Fruit fly (Drosophila melanogaster) whole organism, prepupa: ENCODE results near the gene CG7607.

Experiments
- Blimp-1 ChIP-seq: fragments of 200-800 bp; sonication (Bioruptor generic); optimal IDR thresholded peaks from 3 replicates; lab custom pipeline; 2017; ENCODE audit warnings: missing biosample characterization, missing genetic modification characterization, mild to moderate bottlenecking, moderate library complexity, missing genetic modification reagents
- CG10631 ChIP-seq: fragments of 200-800 bp; sonication (Bioruptor generic); optimal IDR thresholded peaks from 2 replicates; lab custom pipeline; 2016; ENCODE audit warnings: missing biosample characterization, missing genetic modification characterization
- CG10669 ChIP-seq: fragments of 200-800 bp; sonication (Bioruptor generic); optimal IDR thresholded peaks from 3 replicates; lab custom pipeline; 2018; ENCODE audit warnings: missing biosample characterization, mild to moderate bottlenecking, missing genetic modification characterization, moderate library complexity
- CG11294 ChIP-seq: fragments of 200-800 bp; sonication (Bioruptor generic); IDR thresholded peaks from 2 replicates; pipeline ENCODE4 v1.3.6; 2022; ENCODE audit warnings: missing biosample characterization, missing genetic modification characterization
- CG11762 ChIP-seq: fragments of 200-800 bp; sonication (Bioruptor generic); optimal IDR thresholded peaks from 3 replicates; lab custom pipeline; 2016; ENCODE audit warnings: missing biosample characterization, missing genetic modification characterization; ENCODE audit not compliant: insufficient read depth
- CG15336 ChIP-seq: fragments of 200-800 bp; sonication (Bioruptor generic); IDR thresholded peaks from 2 replicates; pipeline ENCODE4 v1.3.6; 2022; ENCODE audit warnings: missing biosample characterization, missing genetic modification characterization
- CG1621 ChIP-seq: fragments of 200-800 bp; sonication (Bioruptor generic); optimal IDR thresholded peaks from 3 replicates; lab custom pipeline; 2018; ENCODE audit warnings: missing biosample characterization, mild to moderate bottlenecking, missing genetic modification characterization
- CG16779 ChIP-seq: fragments of 200-800 bp; sonication (Bioruptor generic); optimal IDR thresholded peaks from 3 replicates; lab custom pipeline; 2017; ENCODE audit warnings: missing biosample characterization, mild to moderate bottlenecking, missing genetic modification characterization
- CG3032 ChIP-seq: fragments of 200-800 bp; optimal IDR thresholded peaks from 2 replicates; lab custom pipeline; 2019; ENCODE audit warnings: missing biosample characterization, mild to moderate bottlenecking, missing genetic modification characterization, moderate library complexity
- CG31627 ChIP-seq: fragments of 200-800 bp; sonication (Bioruptor generic); optimal IDR thresholded peaks from 3 replicates; lab custom pipeline; 2016; ENCODE audit warnings: missing biosample characterization, missing genetic modification characterization
- CG32006 ChIP-seq: fragments of 200-800 bp; sonication (Bioruptor generic); optimal IDR thresholded peaks from 3 replicates; lab custom pipeline; 2017; ENCODE audit warnings: missing biosample characterization, mild to moderate bottlenecking, missing genetic modification characterization
- CG34406 ChIP-seq: fragments of 200-800 bp; sonication (Bioruptor generic); optimal IDR thresholded peaks from 3 replicates; lab custom pipeline; 2016; ENCODE audit warnings: missing biosample characterization, missing genetic modification characterization
- CG4318 ChIP-seq: fragments of 200-800 bp; sonication (Bioruptor generic); optimal IDR thresholded peaks from 3 replicates; lab custom pipeline; 2017; ENCODE audit warnings: missing biosample characterization, mild to moderate bottlenecking, missing genetic modification characterization
- CG6276 ChIP-seq: fragments of 200-800 bp; sonication (Bioruptor generic); optimal IDR thresholded peaks from 2 replicates; lab custom pipeline; 2017; ENCODE audit warnings: missing biosample characterization, mild to moderate bottlenecking, missing genetic modification characterization
- CG6792 ChIP-seq: fragments of 200-800 bp; sonication (Bioruptor generic); optimal IDR thresholded peaks from 3 replicates; lab custom pipeline; 2016; ENCODE audit warnings: missing biosample characterization, missing genetic modification characterization
- CG6808 ChIP-seq: fragments of 200-800 bp; sonication (Bioruptor generic); optimal IDR thresholded peaks from 3 replicates; lab custom pipeline; 2017; ENCODE audit warnings: missing biosample characterization, missing genetic modification characterization, mild to moderate bottlenecking, moderate library complexity, missing genetic modification reagents
- CG6854 ChIP-seq: fragments of 200-800 bp; sonication (Bioruptor generic); optimal IDR thresholded peaks from 2 replicates; lab custom pipeline; 2017; ENCODE audit warnings: missing biosample characterization, mild to moderate bottlenecking, missing genetic modification characterization
- CG7368 ChIP-seq: fragments of 200-800 bp; sonication (Bioruptor generic); optimal IDR thresholded peaks from 3 replicates; lab custom pipeline; 2016; ENCODE audit warnings: missing biosample characterization, missing genetic modification characterization
- CG8119 ChIP-seq: fragments of 200-800 bp; sonication (Bioruptor generic); IDR thresholded peaks from 3 replicates; pipeline ENCODE4 v1.3.6; 2022; ENCODE audit warnings: missing biosample characterization, missing genetic modification characterization
- CG8319 ChIP-seq: fragments of 200-800 bp; sonication (Bioruptor generic); optimal IDR thresholded peaks from 3 replicates; lab custom pipeline; 2016; ENCODE audit warnings: missing biosample characterization, missing genetic modification characterization
- CG9139 ChIP-seq: fragments of 200-800 bp; sonication (Bioruptor generic); optimal IDR thresholded peaks from 3 replicates; lab custom pipeline; 2017; ENCODE audit warnings: missing biosample characterization, mild to moderate bottlenecking, missing genetic modification characterization
- Eip78C ChIP-seq: fragments of 200-800 bp; sonication (Bioruptor generic); peaks from one replicate; lab custom pipeline; 2016; ENCODE audit warnings: missing biosample characterization, missing genetic modification characterization
- Eip93F ChIP-seq: fragments of 200-800 bp; sonication (Bioruptor generic); optimal IDR thresholded peaks from 2 replicates; lab custom pipeline; 2016; ENCODE audit warnings: missing biosample characterization, mild to moderate bottlenecking, missing genetic modification characterization
- Ets21C ChIP-seq: fragments of 200-800 bp; sonication (Bioruptor generic); optimal IDR thresholded peaks from 3 replicates; lab custom pipeline; 2016; ENCODE audit warnings: missing biosample characterization, missing genetic modification characterization
- Ets96B ChIP-seq: fragments of 200-800 bp; optimal IDR thresholded peaks from 2 replicates; lab custom pipeline; 2019; ENCODE audit warnings: missing biosample characterization, mild to moderate bottlenecking, missing genetic modification characterization, moderate library complexity
- Gug ChIP-seq: fragments of 200-800 bp; sonication (Bioruptor generic); IDR thresholded peaks from 2 replicates; pipeline ENCODE4 v1.3.6; 2022; ENCODE audit warnings: missing biosample characterization, missing genetic modification characterization
- Hr38 ChIP-seq: sonication (Bioruptor generic); optimal IDR thresholded peaks from 2 replicates; lab custom pipeline; 2016; ENCODE audit warnings: missing biosample characterization, missing genetic modification characterization
- Hr39 ChIP-seq: fragments of 200-800 bp; sonication (Bioruptor generic); optimal IDR thresholded peaks from 2 replicates; lab custom pipeline; 2016; ENCODE audit warnings: missing biosample characterization, missing genetic modification characterization
- Hr4 ChIP-seq: fragments of 200-800 bp; sonication (Bioruptor generic); optimal IDR thresholded peaks from 3 replicates; lab custom pipeline; 2016; ENCODE audit warnings: missing biosample characterization, missing genetic modification characterization
- Lpt ChIP-seq: fragments of 200-800 bp; sonication (Bioruptor generic); optimal IDR thresholded peaks from 3 replicates; lab custom pipeline; 2016; ENCODE audit warnings: missing biosample characterization, missing genetic modification characterization
- Met ChIP-seq: fragments of 200-800 bp; sonication (Bioruptor generic); optimal IDR thresholded peaks from 3 replicates; lab custom pipeline; 2016; ENCODE audit warnings: missing biosample characterization, missing genetic modification characterization
- OdsH ChIP-seq: fragments of 200-800 bp; sonication (Bioruptor generic); optimal IDR thresholded peaks from 3 replicates; lab custom pipeline; 2016; ENCODE audit warnings: missing biosample characterization, missing genetic modification characterization
- Smox ChIP-seq: fragments of 200-800 bp; sonication (Bioruptor generic); optimal IDR thresholded peaks from 3 replicates; lab custom pipeline; 2016; ENCODE audit warnings: missing biosample characterization, missing genetic modification characterization
- Sox102F ChIP-seq: fragments of 200-800 bp; sonication (Bioruptor generic); optimal IDR thresholded peaks from 2 replicates; lab custom pipeline; 2016; ENCODE audit warnings: missing biosample characterization, mild to moderate bottlenecking, missing genetic modification characterization
- Sox14 ChIP-seq: fragments of 200-800 bp; sonication (Bioruptor generic); optimal IDR thresholded peaks from 3 replicates; lab custom pipeline; 2016; ENCODE audit warnings: missing biosample characterization, missing genetic modification characterization
- achi ChIP-seq: fragments of 200-800 bp; sonication (Bioruptor generic); optimal IDR thresholded peaks from 3 replicates; lab custom pipeline; 2016; ENCODE audit warnings: missing biosample characterization, missing genetic modification characterization
- acj6 ChIP-seq: fragments of 200-800 bp; sonication (Bioruptor generic); optimal IDR thresholded peaks from 3 replicates; lab custom pipeline; 2016; ENCODE audit warnings: missing biosample characterization, missing genetic modification characterization
- cyc ChIP-seq: fragments of 200-800 bp; sonication (Bioruptor generic); optimal IDR thresholded peaks from 3 replicates; lab custom pipeline; 2016; ENCODE audit warnings: missing biosample characterization, missing genetic modification characterization
- dac ChIP-seq: fragments of 200-800 bp; sonication (Bioruptor generic); optimal IDR thresholded peaks from 2 replicates; lab custom pipeline; 2017; ENCODE audit warnings: missing biosample characterization, mild to moderate bottlenecking, missing genetic modification characterization
- dsx ChIP-seq: fragments of 200-800 bp; optimal IDR thresholded peaks from 3 replicates; lab custom pipeline; 2019; ENCODE audit warnings: missing biosample characterization, mild to moderate bottlenecking, missing genetic modification characterization, moderate library complexity; ENCODE audit not compliant: poor library complexity, severe bottlenecking
- eg ChIP-seq: fragments of 200-800 bp; sonication (Bioruptor generic); IDR thresholded peaks from 3 replicates; pipeline ENCODE4 v1.3.6; 2022; ENCODE audit warnings: missing biosample characterization, missing genetic modification characterization
- esn ChIP-seq: fragments of 200-800 bp; sonication (Bioruptor generic); optimal IDR thresholded peaks from 2 replicates; lab custom pipeline; 2016; ENCODE audit warnings: missing biosample characterization, mild to moderate bottlenecking, missing genetic modification characterization, moderate library complexity
- fd59A ChIP-seq: fragments of 200-800 bp; sonication (Bioruptor generic); optimal IDR thresholded peaks from 2 replicates; lab custom pipeline; 2017; ENCODE audit warnings: missing biosample characterization, mild to moderate bottlenecking, missing genetic modification characterization, missing genetic modification reagents
- fd85E ChIP-seq: fragments of 200-800 bp; sonication (Bioruptor generic); optimal IDR thresholded peaks from 3 replicates; lab custom pipeline; 2016; ENCODE audit warnings: missing biosample characterization, missing genetic modification characterization
- lz ChIP-seq: fragments of 200-800 bp; sonication (Bioruptor generic); optimal IDR thresholded peaks from 3 replicates; lab custom pipeline; 2016; ENCODE audit warnings: missing biosample characterization, missing genetic modification characterization
- net ChIP-seq: fragments of 200-800 bp; sonication (Bioruptor generic); optimal IDR thresholded peaks from 3 replicates; lab custom pipeline; 2016; ENCODE audit warnings: missing biosample characterization, missing genetic modification characterization
- pdm3 ChIP-seq: fragments of 200-800 bp; sonication (Bioruptor generic); optimal IDR thresholded peaks from 3 replicates; lab custom pipeline; 2016; ENCODE audit warnings: missing biosample characterization, missing genetic modification characterization
- salr ChIP-seq, 2 experiments: fragments of 200-800 bp; sonication (Bioruptor generic); optimal IDR thresholded peaks; 3 replicates each; lab custom pipeline; 2016 to 2018; ENCODE audit warnings: missing biosample characterization in 2 of 2, missing genetic modification characterization in 2 of 2, mild to moderate bottlenecking in 1 of 2
- spab ChIP-seq: fragments of 200-800 bp; sonication (Bioruptor generic); optimal IDR thresholded peaks from 2 replicates; lab custom pipeline; 2017; ENCODE audit warnings: missing biosample characterization, mild to moderate bottlenecking, missing genetic modification characterization, missing genetic modification reagents
- ss ChIP-seq, 2 experiments: fragments of 200-800 bp; sonication (Bioruptor generic); optimal IDR thresholded peaks; 2 replicates in 1 of 2; 3 replicates in 1 of 2; lab custom pipeline; 2017 to 2018; ENCODE audit warnings: mild to moderate bottlenecking in 2 of 2, missing biosample characterization in 2 of 2, missing genetic modification characterization in 2 of 2, moderate library complexity in 1 of 2
- svp ChIP-seq: fragments of 200-800 bp; sonication (Bioruptor generic); peaks from one replicate; lab custom pipeline; 2016; ENCODE audit warnings: missing biosample characterization, missing genetic modification characterization
- topi ChIP-seq: fragments of 200-800 bp; sonication (Bioruptor generic); optimal IDR thresholded peaks from 3 replicates; lab custom pipeline; 2016; ENCODE audit warnings: missing biosample characterization, missing genetic modification characterization
- vri ChIP-seq: fragments of 200-800 bp; sonication (Bioruptor generic); optimal IDR thresholded peaks from 3 replicates; lab custom pipeline; 2016; ENCODE audit warnings: missing biosample characterization, mild to moderate bottlenecking, missing genetic modification characterization

The CG7607 gene

DNA sequence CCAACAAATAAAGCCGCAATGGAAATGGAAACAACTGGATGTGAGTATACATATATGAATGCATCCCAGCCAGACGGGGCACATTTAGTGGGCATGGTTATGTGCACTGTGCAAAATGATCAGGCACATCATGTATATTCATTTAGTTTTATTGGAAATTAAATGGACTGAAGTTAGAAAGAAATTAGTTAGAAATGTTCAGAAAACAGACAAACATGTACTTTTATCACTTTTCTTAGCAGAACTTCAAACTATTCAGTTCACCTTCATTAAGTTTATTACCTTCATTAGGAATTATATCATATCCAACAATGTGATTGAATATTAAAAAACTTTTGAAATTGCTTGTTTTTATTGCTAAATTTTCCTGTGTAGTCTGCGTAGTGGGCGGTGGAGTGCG is 12.7 kb upstream of the CG7607 start:
- TF ChIP-seq CG16779 (tag; lab: Kevin White, UChicago) (no peak), CG10631 (GFP tag; lab: Kevin White, UChicago) (peak; percentile 7), CG4318 (GFP tag; lab: Kevin White, UChicago) (peak; percentile 8), Gug (GFP tag; lab: Robert Waterston, UW) (no peak), dac (GFP tag; lab: Kevin White, UChicago) (no peak), ss (GFP tag; optimal IDR thresholded peaks at IDR 0.05; lab: Kevin White, UChicago) (peak in 1 of 2 experiments; percentile 56), topi (peak; percentile 12), CG3032 (peak; percentile 39), cyc (GFP tag; lab: Kevin White, UChicago) (no peak), net (GFP tag; lab: Kevin White, UChicago) (no peak), Ets96B (tag; lab: Kevin White, UChicago) (peak; percentile 36), svp (no peak), Hr4 (peak; percentile 39), vri (GFP tag; lab: Kevin White, UChicago) (no peak), OdsH (GFP tag; lab: Kevin White, UChicago) (peak; percentile 31), CG34406 (no peak), achi (GFP tag; lab: Kevin White, UChicago) (no peak), fd85E (GFP tag; lab: Kevin White, UChicago) (no peak), Smox (GFP tag; lab: Kevin White, UChicago) (no peak), Sox14 (no peak), Met (GFP tag; lab: Kevin White, UChicago) (no peak), dsx (GFP tag; lab: Kevin White, UChicago) (peak; percentile 22), CG15336 (no peak), Ets21C (no peak), Eip78C (GFP tag; lab: Kevin White, UChicago) (peak; percentile 85), salr (GFP tag; optimal IDR thresholded peaks at IDR 0.05; lab: Kevin White, UChicago) (no peak), Hr38 (GFP tag; lab: Kevin White, UChicago) (no peak), CG8319 (no peak), CG6792 (GFP tag; lab: Kevin White, UChicago) (no peak), spab (GFP tag; lab: Kevin White, UChicago) (no peak), CG1621 (tag; lab: Kevin White, UChicago) (peak; percentile 2), CG10669 (peak; percentile 46), Eip93F (GFP tag; lab: Kevin White, UChicago) (no peak), fd59A (GFP tag; lab: Kevin White, UChicago) (no peak), pdm3 (GFP tag; lab: Kevin White, UChicago) (peak; percentile 8), CG6808 (GFP tag; lab: Kevin White, UChicago) (peak; percentile 22), CG11762 (GFP tag; lab: Kevin White, UChicago) (no peak), acj6 (GFP tag; lab: Kevin White, UChicago) (peak; percentile 14), CG9139 (GFP tag; lab: Kevin White, UChicago) (no peak), esn (peak; percentile 11), CG6854 (GFP tag; lab: Kevin White, UChicago) (no peak), CG8119 (GFP tag; lab: Robert Waterston, UW) (peak; percentile 23; the same call in 1 of the 3 replicates), CG32006 (GFP tag; lab: Kevin White, UChicago) (peak; percentile 42), Hr39 (GFP tag; lab: Kevin White, UChicago) (no peak), Blimp-1 (GFP tag; lab: Kevin White, UChicago) (no peak), CG11294 (GFP tag; lab: Robert Waterston, UW) (no peak), Lpt (GFP tag; lab: Kevin White, UChicago) (no peak), CG6276 (GFP tag; lab: Kevin White, UChicago) (peak; percentile 5), Sox102F (no peak), lz (no peak), CG7368 (GFP tag; lab: Kevin White, UChicago) (no peak), eg (GFP tag; lab: Robert Waterston, UW) (no peak), CG31627 (peak; percentile 3)
